Worm (Caenorhabditis elegans) whole organism, L2 larva: ENCODE measurements around the gene mrpl-50.

Experiments used
- ama-1 ChIP-seq: fragments of 150-350 bp; optimal IDR thresholded peaks from 2 replicates; lab custom pipeline; 2018; ENCODE audit warnings: inconsistent platforms
- blmp-1 ChIP-seq: sonication (generic microtip); optimal IDR thresholded peaks from 2 replicates; lab custom pipeline; 2017; ENCODE audit warnings: missing genetic modification characterization, mild to moderate bottlenecking, missing compliant biosample characterization, antibody characterized with exemption, moderate library complexity; ENCODE audit not compliant: insufficient read depth
- ceh-82 ChIP-seq: fragments of 150-350 bp; optimal IDR thresholded peaks from 2 replicates; lab custom pipeline; 2014; ENCODE audit warnings: missing biosample characterization, missing genetic modification characterization
- dmd-4 ChIP-seq: sonication (generic microtip); optimal IDR thresholded peaks from 2 replicates; lab custom pipeline; 2017; ENCODE audit warnings: missing biosample characterization, missing genetic modification characterization
- egl-27 ChIP-seq: sonication (generic microtip); optimal IDR thresholded peaks from 3 replicates; lab custom pipeline; 2017; ENCODE audit warnings: missing biosample characterization, missing genetic modification reagents, missing genetic modification characterization
- elt-1 ChIP-seq: fragments of 150-350 bp; optimal IDR thresholded peaks from 2 replicates; lab custom pipeline; 2014; ENCODE audit warnings: missing biosample characterization, missing genetic modification characterization
- lsy-2 ChIP-seq, 2 experiments: fragments of 150-350 bp in 1 of 2; sonication (generic microtip) in 1 of 2; optimal IDR thresholded peaks; 2 replicates each; lab custom pipeline; 2014 to 2017; ENCODE audit warnings: missing biosample characterization in 2 of 2, missing genetic modification characterization in 2 of 2
- mdl-1 ChIP-seq, 2 experiments: fragments of 150-350 bp in 1 of 2; sonication (generic microtip) in 1 of 2; optimal IDR thresholded peaks; 2 replicates each; lab custom pipeline; 2017; ENCODE audit warnings: missing biosample characterization in 2 of 2, missing genetic modification characterization in 2 of 2
- nhr-12 ChIP-seq: fragments of 150-350 bp; optimal IDR thresholded peaks from 2 replicates; lab custom pipeline; 2014; ENCODE audit warnings: missing biosample characterization, missing genetic modification characterization
- nhr-237 ChIP-seq: fragments of 150-350 bp; optimal IDR thresholded peaks from 2 replicates; lab custom pipeline; 2014; ENCODE audit warnings: missing biosample characterization, missing genetic modification characterization
- unc-55 ChIP-seq: fragments of 150-350 bp; sonication (generic microtip); optimal IDR thresholded peaks from 3 replicates; lab custom pipeline; 2014; ENCODE audit warnings: missing biosample characterization, missing genetic modification reagents, missing genetic modification characterization
- unc-62 ChIP-seq: fragments of 150-350 bp; optimal IDR thresholded peaks from 2 replicates; lab custom pipeline; 2014; ENCODE audit warnings: missing biosample characterization, missing genetic modification reagents, missing genetic modification characterization

DNA sequence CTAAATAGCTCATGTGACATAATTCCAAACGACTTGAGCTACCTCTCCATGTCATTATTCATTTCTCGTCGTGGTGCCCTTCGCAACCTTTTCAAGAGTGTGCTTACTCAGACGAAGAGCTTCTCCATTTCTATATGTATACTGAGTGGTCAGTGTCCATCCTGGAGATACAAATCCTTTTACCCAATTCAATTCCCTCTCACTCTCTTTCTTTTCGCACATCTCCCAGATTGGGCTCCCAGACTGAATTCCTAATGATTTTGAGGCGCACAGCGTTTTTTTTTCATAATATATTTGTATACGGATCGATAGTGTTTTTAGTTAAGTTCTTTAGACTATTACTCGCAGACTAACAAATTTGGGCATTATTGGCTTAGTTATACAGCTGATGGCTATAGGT, 8.7 kb upstream of the mrpl-50 start:
- TF ChIP-seq mdl-1 (tag; optimal IDR thresholded peaks at IDR 0.05; lab: Kevin White, UChicago) (no peak), unc-55 (GFP tag; lab: Kevin White, UChicago) (no peak), blmp-1 (tag; lab: Kevin White, UChicago) (no peak), nhr-12 (tag; lab: Kevin White, UChicago) (no peak), ama-1 (lab: Kevin White, UChicago) (no peak), nhr-237 (tag; lab: Kevin White, UChicago) (no peak), lsy-2 (tag; optimal IDR thresholded peaks at IDR 0.05; lab: Kevin White, UChicago) (no peak), unc-62 (GFP tag; lab: Kevin White, UChicago) (no peak), dmd-4 (tag; lab: Kevin White, UChicago) (no peak), ceh-82 (tag; lab: Kevin White, UChicago) (no peak), egl-27 (tag; lab: Kevin White, UChicago) (no peak), elt-1 (tag; lab: Kevin White, UChicago) (no peak)
